Worm (Caenorhabditis elegans): ENCODE measurements around the gene twk-14.

twk-14 gene

ce11 chrV:12418292-12418691 lies 22.8 kb upstream of the twk-14 start, which contains the start of gene C54D10.3:
TSS of gene C54D10.3 (plus strand) at chrV:12418592.
- TF ChIP-seq lsy-2 (tag; optimal IDR thresholded peaks at IDR 0.05) (no peak), nhr-21 (tag; optimal IDR thresholded peaks at IDR 0.05) (no peak), ZK546.5 (tag; optimal IDR thresholded peaks at IDR 0.05) (no peak), F13H6.1 (tag; optimal IDR thresholded peaks at IDR 0.05) (no peak), blmp-1 (tag; optimal IDR thresholded peaks at IDR 0.05; ENCODE audit: insufficient read depth) (no peak), fos-1 (tag; optimal IDR thresholded peaks at IDR 0.05) (no peak), mab-5 (tag; optimal IDR thresholded peaks at IDR 0.05) (no peak), nhr-12 (tag; optimal IDR thresholded peaks at IDR 0.05) (no peak), ztf-11 (tag; optimal IDR thresholded peaks at IDR 0.05) (no peak), aly-2 (tag; optimal IDR thresholded peaks at IDR 0.05) (no peak), zag-1 (tag; optimal IDR thresholded peaks at IDR 0.05) (no peak), lin-11 (tag; optimal IDR thresholded peaks at IDR 0.05) (no peak)

ce11 chrV:12417277-12417676 lies 21.8 kb upstream of the twk-14 start, which contains the start of gene cdr-3:
TSS of gene cdr-3 (minus strand) at chrV:12417377.
- TF ChIP-seq unc-62 (GFP tag; optimal IDR thresholded peaks at IDR 0.05), result no peak
- no peak for TF ChIP-seq crh-2 (tag; optimal IDR thresholded peaks at IDR 0.05)
- no peak for TF ChIP-seq R02D3.7 (tag; optimal IDR thresholded peaks at IDR 0.05)
- TF ChIP-seq nhr-11 (tag; optimal IDR thresholded peaks at IDR 0.05), result no peak
- no peak for TF ChIP-seq C34F6.9 (tag; optimal IDR thresholded peaks at IDR 0.05)
- TF ChIP-seq nhr-21 (tag; optimal IDR thresholded peaks at IDR 0.05), result no peak
- no peak for TF ChIP-seq elt-1 (tag; optimal IDR thresholded peaks at IDR 0.05)
- no peak for TF ChIP-seq dmd-4 (tag; optimal IDR thresholded peaks at IDR 0.05)

- peak; percentile 63 for TF ChIP-seq sma-9 (GFP tag; optimal IDR thresholded peaks at IDR 0.05)
- no peak for TF ChIP-seq sma-9 (tag; optimal IDR thresholded peaks at IDR 0.05)
- no peak for TF ChIP-seq sem-4 (tag; optimal IDR thresholded peaks at IDR 0.05)
- TF ChIP-seq fos-1 (tag; optimal IDR thresholded peaks at IDR 0.05), result peak; percentile 81
Observed at ce11 chrV:12415656-12416055, 20.1 kb upstream of the twk-14 start, which contains the start of gene cdr-2. TSS of gene cdr-2 (minus strand) at chrV:12415709.

ce11 chrV:12414362-12414761 lies 18.9 kb upstream of the twk-14 start:
- no peak for TF ChIP-seq unc-62 (GFP tag; optimal IDR thresholded peaks at IDR 0.05)
- TF ChIP-seq skn-1 (tag; optimal IDR thresholded peaks at IDR 0.05), result peak; percentile 81
- TF ChIP-seq fos-1 (tag; optimal IDR thresholded peaks at IDR 0.05), result peak; percentile 59

ce11 chrV:12413651-12414114 lies 18.2 kb upstream of the twk-14 start, which contains the start of gene cdr-6:
TSS of gene cdr-6 (minus strand) at chrV:12413701.
- TF ChIP-seq fos-1 (tag; optimal IDR thresholded peaks at IDR 0.05), result peak; percentile 30
- TF ChIP-seq mdl-1 (tag; optimal IDR thresholded peaks at IDR 0.05), result no peak
- TF ChIP-seq elt-3 (tag; optimal IDR thresholded peaks at IDR 0.05), result no peak
- TF ChIP-seq nhr-237 (tag; optimal IDR thresholded peaks at IDR 0.05), result no peak
- no peak for TF ChIP-seq ztf-1 (GFP tag; conservative IDR thresholded peaks at IDR 0.05)
- no peak for TF ChIP-seq ceh-82 (tag; optimal IDR thresholded peaks at IDR 0.05)
- TF ChIP-seq aly-2 (tag; optimal IDR thresholded peaks at IDR 0.05), result no peak
- TF ChIP-seq unc-39 (tag; optimal IDR thresholded peaks at IDR 0.05), result no peak
- peak in 1 of 2 experiments; percentile 3 for TF ChIP-seq lsy-2 (tag; optimal IDR thresholded peaks at IDR 0.05)
- no peak for TF ChIP-seq nhr-25 (tag; optimal IDR thresholded peaks at IDR 0.05)
- no peak for TF ChIP-seq egl-27 (tag; optimal IDR thresholded peaks at IDR 0.05)
- TF ChIP-seq crh-2 (tag; optimal IDR thresholded peaks at IDR 0.05), result no peak
- no peak for TF ChIP-seq blmp-1 (tag; optimal IDR thresholded peaks at IDR 0.05; ENCODE audit: insufficient read depth)
- no peak for TF ChIP-seq sma-3 (GFP tag; optimal IDR thresholded peaks at IDR 0.05)
- TF ChIP-seq lin-11 (tag; optimal IDR thresholded peaks at IDR 0.05), result no peak
- TF ChIP-seq lin-13 (GFP tag; optimal IDR thresholded peaks at IDR 0.05), result no peak
- TF ChIP-seq F13H6.1 (tag; optimal IDR thresholded peaks at IDR 0.05), result peak; percentile 18
- no peak for TF ChIP-seq nhr-21 (tag; optimal IDR thresholded peaks at IDR 0.05)
- TF ChIP-seq ama-1 (optimal IDR thresholded peaks at IDR 0.05), result no peak
- TF ChIP-seq ceh-16 (tag; optimal IDR thresholded peaks at IDR 0.05), result no peak
- TF ChIP-seq unc-62 (GFP tag; optimal IDR thresholded peaks at IDR 0.05), result no peak
- no peak for TF ChIP-seq skn-1 (tag; optimal IDR thresholded peaks at IDR 0.05)
- no peak for TF ChIP-seq ztf-4 (tag; optimal IDR thresholded peaks at IDR 0.05)
- no peak for TF ChIP-seq zag-1 (tag; optimal IDR thresholded peaks at IDR 0.05)
- no peak for TF ChIP-seq nhr-11 (tag; optimal IDR thresholded peaks at IDR 0.05)
- TF ChIP-seq nhr-10 (tag; optimal IDR thresholded peaks at IDR 0.05), result no peak
- TF ChIP-seq mbf-1 (tag; optimal IDR thresholded peaks at IDR 0.05), result no peak
- TF ChIP-seq R02D3.7 (tag; optimal IDR thresholded peaks at IDR 0.05), result no peak
- TF ChIP-seq lin-39 (tag; optimal IDR thresholded peaks at IDR 0.05), result no peak
- TF ChIP-seq nhr-6 (tag; optimal IDR thresholded peaks at IDR 0.05), result no peak
- TF ChIP-seq nhr-12 (tag; optimal IDR thresholded peaks at IDR 0.05), result no peak
- no peak for TF ChIP-seq nhr-129 (tag; optimal IDR thresholded peaks at IDR 0.05)
- no peak for TF ChIP-seq dmd-4 (tag; optimal IDR thresholded peaks at IDR 0.05)
- TF ChIP-seq nhr-23 (tag; optimal IDR thresholded peaks at IDR 0.05), result no peak
- peak; percentile 32 for TF ChIP-seq C34F6.9 (tag; optimal IDR thresholded peaks at IDR 0.05)
- no peak for TF ChIP-seq Y55F3AM.14 (GFP tag; optimal IDR thresholded peaks at IDR 0.05)
- TF ChIP-seq snpc-4 (tag; optimal IDR thresholded peaks at IDR 0.05), result no peak

Measured in whole organism, L2 larva.